Fruit fly (Drosophila melanogaster) whole organism, prepupa: ENCODE results near the gene CG13930.

ENCODE experiments used
- Blimp-1 ChIP-seq: fragments of 200-800 bp; sonication (Bioruptor generic); optimal IDR thresholded peaks from 3 replicates; lab custom pipeline; 2017; ENCODE audit warnings: missing biosample characterization, missing genetic modification characterization, mild to moderate bottlenecking, moderate library complexity, missing genetic modification reagents
- CG10631 ChIP-seq: fragments of 200-800 bp; sonication (Bioruptor generic); optimal IDR thresholded peaks from 2 replicates; lab custom pipeline; 2016; ENCODE audit warnings: missing biosample characterization, missing genetic modification characterization
- CG10669 ChIP-seq: fragments of 200-800 bp; sonication (Bioruptor generic); optimal IDR thresholded peaks from 3 replicates; lab custom pipeline; 2018; ENCODE audit warnings: missing biosample characterization, mild to moderate bottlenecking, missing genetic modification characterization, moderate library complexity
- CG11294 ChIP-seq: fragments of 200-800 bp; sonication (Bioruptor generic); IDR thresholded peaks from 2 replicates; pipeline ENCODE4 v1.3.6; 2022; ENCODE audit warnings: missing biosample characterization, missing genetic modification characterization
- CG11902 ChIP-seq: fragments of 200-800 bp; sonication (Bioruptor generic); optimal IDR thresholded peaks from 3 replicates; lab custom pipeline; 2016; ENCODE audit warnings: missing biosample characterization, missing genetic modification characterization
- CG1621 ChIP-seq: fragments of 200-800 bp; sonication (Bioruptor generic); optimal IDR thresholded peaks from 3 replicates; lab custom pipeline; 2018; ENCODE audit warnings: missing biosample characterization, mild to moderate bottlenecking, missing genetic modification characterization
- CG3032 ChIP-seq: fragments of 200-800 bp; optimal IDR thresholded peaks from 2 replicates; lab custom pipeline; 2019; ENCODE audit warnings: missing biosample characterization, mild to moderate bottlenecking, missing genetic modification characterization, moderate library complexity
- CG31627 ChIP-seq: fragments of 200-800 bp; sonication (Bioruptor generic); optimal IDR thresholded peaks from 3 replicates; lab custom pipeline; 2016; ENCODE audit warnings: missing biosample characterization, missing genetic modification characterization
- CG32006 ChIP-seq: fragments of 200-800 bp; sonication (Bioruptor generic); optimal IDR thresholded peaks from 3 replicates; lab custom pipeline; 2017; ENCODE audit warnings: missing biosample characterization, mild to moderate bottlenecking, missing genetic modification characterization
- CG4318 ChIP-seq: fragments of 200-800 bp; sonication (Bioruptor generic); optimal IDR thresholded peaks from 3 replicates; lab custom pipeline; 2017; ENCODE audit warnings: missing biosample characterization, mild to moderate bottlenecking, missing genetic modification characterization
- CG6163 ChIP-seq: fragments of 200-800 bp; sonication (Bioruptor generic); IDR thresholded peaks from 3 replicates; pipeline ENCODE4 v1.3.6; 2022; ENCODE audit warnings: missing biosample characterization, missing genetic modification characterization
- CG6276 ChIP-seq: fragments of 200-800 bp; sonication (Bioruptor generic); optimal IDR thresholded peaks from 2 replicates; lab custom pipeline; 2017; ENCODE audit warnings: missing biosample characterization, mild to moderate bottlenecking, missing genetic modification characterization
- CG6792 ChIP-seq: fragments of 200-800 bp; sonication (Bioruptor generic); optimal IDR thresholded peaks from 3 replicates; lab custom pipeline; 2016; ENCODE audit warnings: missing biosample characterization, missing genetic modification characterization
- CG6808 ChIP-seq: fragments of 200-800 bp; sonication (Bioruptor generic); optimal IDR thresholded peaks from 3 replicates; lab custom pipeline; 2017; ENCODE audit warnings: missing biosample characterization, missing genetic modification characterization, mild to moderate bottlenecking, moderate library complexity, missing genetic modification reagents
- CG7368 ChIP-seq: fragments of 200-800 bp; sonication (Bioruptor generic); optimal IDR thresholded peaks from 3 replicates; lab custom pipeline; 2016; ENCODE audit warnings: missing biosample characterization, missing genetic modification characterization
- CG8119 ChIP-seq: fragments of 200-800 bp; sonication (Bioruptor generic); IDR thresholded peaks from 3 replicates; pipeline ENCODE4 v1.3.6; 2022; ENCODE audit warnings: missing biosample characterization, missing genetic modification characterization
- CG9139 ChIP-seq: fragments of 200-800 bp; sonication (Bioruptor generic); optimal IDR thresholded peaks from 3 replicates; lab custom pipeline; 2017; ENCODE audit warnings: missing biosample characterization, mild to moderate bottlenecking, missing genetic modification characterization
- Eip75B ChIP-seq: fragments of 200-800 bp; sonication (Bioruptor generic); optimal IDR thresholded peaks from 3 replicates; lab custom pipeline; 2016; ENCODE audit warnings: missing biosample characterization, missing genetic modification characterization
- Eip78C ChIP-seq: fragments of 200-800 bp; sonication (Bioruptor generic); peaks from one replicate; lab custom pipeline; 2016; ENCODE audit warnings: missing biosample characterization, missing genetic modification characterization
- Eip93F ChIP-seq: fragments of 200-800 bp; sonication (Bioruptor generic); optimal IDR thresholded peaks from 2 replicates; lab custom pipeline; 2016; ENCODE audit warnings: missing biosample characterization, mild to moderate bottlenecking, missing genetic modification characterization
- Ets21C ChIP-seq: fragments of 200-800 bp; sonication (Bioruptor generic); optimal IDR thresholded peaks from 3 replicates; lab custom pipeline; 2016; ENCODE audit warnings: missing biosample characterization, missing genetic modification characterization
- Ets96B ChIP-seq: fragments of 200-800 bp; optimal IDR thresholded peaks from 2 replicates; lab custom pipeline; 2019; ENCODE audit warnings: missing biosample characterization, mild to moderate bottlenecking, missing genetic modification characterization, moderate library complexity
- Gug ChIP-seq: fragments of 200-800 bp; sonication (Bioruptor generic); IDR thresholded peaks from 2 replicates; pipeline ENCODE4 v1.3.6; 2022; ENCODE audit warnings: missing biosample characterization, missing genetic modification characterization
- Hr39 ChIP-seq: fragments of 200-800 bp; sonication (Bioruptor generic); optimal IDR thresholded peaks from 2 replicates; lab custom pipeline; 2016; ENCODE audit warnings: missing biosample characterization, missing genetic modification characterization
- Hr4 ChIP-seq: fragments of 200-800 bp; sonication (Bioruptor generic); optimal IDR thresholded peaks from 3 replicates; lab custom pipeline; 2016; ENCODE audit warnings: missing biosample characterization, missing genetic modification characterization
- Lpt ChIP-seq: fragments of 200-800 bp; sonication (Bioruptor generic); optimal IDR thresholded peaks from 3 replicates; lab custom pipeline; 2016; ENCODE audit warnings: missing biosample characterization, missing genetic modification characterization
- OdsH ChIP-seq: fragments of 200-800 bp; sonication (Bioruptor generic); optimal IDR thresholded peaks from 3 replicates; lab custom pipeline; 2016; ENCODE audit warnings: missing biosample characterization, missing genetic modification characterization
- Sox102F ChIP-seq: fragments of 200-800 bp; sonication (Bioruptor generic); optimal IDR thresholded peaks from 2 replicates; lab custom pipeline; 2016; ENCODE audit warnings: missing biosample characterization, mild to moderate bottlenecking, missing genetic modification characterization
- Sox15 ChIP-seq: fragments of 200-800 bp; sonication (Bioruptor generic); optimal IDR thresholded peaks from 3 replicates; lab custom pipeline; 2016; ENCODE audit warnings: missing biosample characterization, missing genetic modification characterization
- achi ChIP-seq: fragments of 200-800 bp; sonication (Bioruptor generic); optimal IDR thresholded peaks from 3 replicates; lab custom pipeline; 2016; ENCODE audit warnings: missing biosample characterization, missing genetic modification characterization
- acj6 ChIP-seq: fragments of 200-800 bp; sonication (Bioruptor generic); optimal IDR thresholded peaks from 3 replicates; lab custom pipeline; 2016; ENCODE audit warnings: missing biosample characterization, missing genetic modification characterization
- dsx ChIP-seq: fragments of 200-800 bp; optimal IDR thresholded peaks from 3 replicates; lab custom pipeline; 2019; ENCODE audit warnings: missing biosample characterization, mild to moderate bottlenecking, missing genetic modification characterization, moderate library complexity; ENCODE audit not compliant: poor library complexity, severe bottlenecking
- eg ChIP-seq: fragments of 200-800 bp; sonication (Bioruptor generic); IDR thresholded peaks from 3 replicates; pipeline ENCODE4 v1.3.6; 2022; ENCODE audit warnings: missing biosample characterization, missing genetic modification characterization
- esn ChIP-seq: fragments of 200-800 bp; sonication (Bioruptor generic); optimal IDR thresholded peaks from 2 replicates; lab custom pipeline; 2016; ENCODE audit warnings: missing biosample characterization, mild to moderate bottlenecking, missing genetic modification characterization, moderate library complexity
- fd85E ChIP-seq: fragments of 200-800 bp; sonication (Bioruptor generic); optimal IDR thresholded peaks from 3 replicates; lab custom pipeline; 2016; ENCODE audit warnings: missing biosample characterization, missing genetic modification characterization
- fkh ChIP-seq: fragments of 200-800 bp; sonication (Bioruptor generic); optimal IDR thresholded peaks from 3 replicates; lab custom pipeline; 2017; ENCODE audit warnings: missing biosample characterization, mild to moderate bottlenecking, missing genetic modification characterization, moderate library complexity
- lz ChIP-seq: fragments of 200-800 bp; sonication (Bioruptor generic); optimal IDR thresholded peaks from 3 replicates; lab custom pipeline; 2016; ENCODE audit warnings: missing biosample characterization, missing genetic modification characterization
- net ChIP-seq: fragments of 200-800 bp; sonication (Bioruptor generic); optimal IDR thresholded peaks from 3 replicates; lab custom pipeline; 2016; ENCODE audit warnings: missing biosample characterization, missing genetic modification characterization
- pdm3 ChIP-seq: fragments of 200-800 bp; sonication (Bioruptor generic); optimal IDR thresholded peaks from 3 replicates; lab custom pipeline; 2016; ENCODE audit warnings: missing biosample characterization, missing genetic modification characterization
- salr ChIP-seq, 2 experiments: fragments of 200-800 bp; sonication (Bioruptor generic); optimal IDR thresholded peaks; 3 replicates each; lab custom pipeline; 2016 to 2018; ENCODE audit warnings: missing biosample characterization in 2 of 2, missing genetic modification characterization in 2 of 2, mild to moderate bottlenecking in 1 of 2
- svp ChIP-seq: fragments of 200-800 bp; sonication (Bioruptor generic); peaks from one replicate; lab custom pipeline; 2016; ENCODE audit warnings: missing biosample characterization, missing genetic modification characterization
- topi ChIP-seq: fragments of 200-800 bp; sonication (Bioruptor generic); optimal IDR thresholded peaks from 3 replicates; lab custom pipeline; 2016; ENCODE audit warnings: missing biosample characterization, missing genetic modification characterization
- vri ChIP-seq: fragments of 200-800 bp; sonication (Bioruptor generic); optimal IDR thresholded peaks from 3 replicates; lab custom pipeline; 2016; ENCODE audit warnings: missing biosample characterization, mild to moderate bottlenecking, missing genetic modification characterization

CG13930 gene

dm6 chr3L:1663531-1663930 is 9.0 kb downstream of the CG13930 start:
- TF ChIP-seq vri (GFP tag; lab: Kevin White, UChicago) (no peak), Blimp-1 (GFP tag; lab: Kevin White, UChicago) (no peak), CG4318 (GFP tag; lab: Kevin White, UChicago) (no peak), acj6 (GFP tag; lab: Kevin White, UChicago) (no peak), net (GFP tag; lab: Kevin White, UChicago) (no peak), fkh (GFP tag; lab: Kevin White, UChicago) (no peak), pdm3 (GFP tag; lab: Kevin White, UChicago) (no peak), Sox15 (no peak), CG10631 (GFP tag; lab: Kevin White, UChicago) (no peak), esn (no peak), CG32006 (no peak), salr (GFP tag; optimal IDR thresholded peaks at IDR 0.05; lab: Kevin White, UChicago) (no peak), fd85E (no peak), eg (no peak), Sox102F (no peak), achi (GFP tag; lab: Kevin White, UChicago) (no peak)

dm6 chr3L:1661738-1662370 is 10.7 kb downstream of the CG13930 start:
- no peak for TF ChIP-seq vri (GFP tag; lab: Kevin White, UChicago)
- TF ChIP-seq topi (GFP tag; lab: Kevin White, UChicago) = no peak
- TF ChIP-seq fkh (GFP tag; lab: Kevin White, UChicago) = no peak
- TF ChIP-seq CG7368 (GFP tag; lab: Kevin White, UChicago) = peak; percentile 25
- no peak for TF ChIP-seq CG8119 (GFP tag; lab: Robert Waterston, UW)
- no peak for TF ChIP-seq CG10669 (GFP tag; lab: Kevin White, UChicago)

DNA sequence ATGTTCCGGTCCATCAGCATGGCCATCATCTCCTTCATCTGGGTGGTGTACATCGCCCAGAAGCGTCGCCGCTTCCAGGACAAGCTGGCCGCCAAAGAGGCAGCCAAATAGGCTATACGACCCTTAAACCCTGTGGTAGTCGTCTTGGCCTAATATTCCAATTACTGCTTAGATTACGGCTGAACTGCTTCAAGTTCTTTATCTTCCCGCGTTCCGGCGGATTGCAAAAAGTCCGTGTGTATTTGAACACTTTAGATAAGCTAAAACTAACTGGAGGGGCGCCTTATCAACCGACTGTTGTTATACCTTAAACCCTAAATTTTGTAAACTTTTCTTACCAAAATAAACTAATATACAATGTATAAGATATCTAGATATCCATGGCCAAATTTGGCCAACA is 18.8 kb downstream of the CG13930 start:
- TF ChIP-seq CG11294 (GFP tag; lab: Robert Waterston, UW) (no peak), OdsH (no peak), Ets96B (tag; lab: Kevin White, UChicago) (no peak), CG3032 (no peak), Ets21C (GFP tag; lab: Kevin White, UChicago) (no peak), dsx (GFP tag; lab: Kevin White, UChicago) (no peak), Gug (GFP tag; lab: Robert Waterston, UW) (no peak), Lpt (GFP tag; lab: Kevin White, UChicago) (no peak), CG6276 (GFP tag; lab: Kevin White, UChicago) (no peak), Eip93F (GFP tag; lab: Kevin White, UChicago) (no peak)
- TF ChIP-seq, all 60 proteins: peak for 0

- TF ChIP-seq CG4318 (GFP tag; lab: Kevin White, UChicago) (no peak), CG6792 (GFP tag; lab: Kevin White, UChicago) (no peak), CG31627 (GFP tag; lab: Kevin White, UChicago) (no peak), topi (GFP tag; lab: Kevin White, UChicago) (no peak), Hr4 (GFP tag; lab: Kevin White, UChicago) (no peak), Ets21C (GFP tag; lab: Kevin White, UChicago) (no peak), net (GFP tag; lab: Kevin White, UChicago) (peak; percentile 79), CG32006 (no peak), CG11294 (GFP tag; lab: Robert Waterston, UW) (no peak), Ets96B (tag; lab: Kevin White, UChicago) (no peak), CG6808 (GFP tag; lab: Kevin White, UChicago) (peak; percentile 83), CG11902 (GFP tag; lab: Kevin White, UChicago) (no peak), Sox102F (no peak), CG3032 (no peak), Eip75B (no peak), vri (GFP tag; lab: Kevin White, UChicago) (no peak), svp (GFP tag; lab: Kevin White, UChicago) (peak; percentile 94), dsx (GFP tag; lab: Kevin White, UChicago) (no peak), CG9139 (GFP tag; lab: Kevin White, UChicago) (peak; percentile 87), lz (GFP tag; lab: Kevin White, UChicago) (no peak), fkh (GFP tag; lab: Kevin White, UChicago) (no peak), CG6163 (peak; percentile 35; the same call in 1 of the 3 replicates), salr (GFP tag; optimal IDR thresholded peaks at IDR 0.05; lab: Kevin White, UChicago) (peak in 1 of 2 experiments; percentile 45), Eip78C (no peak), achi (GFP tag; lab: Kevin White, UChicago) (no peak), CG1621 (tag; lab: Kevin White, UChicago) (peak; percentile 80), Hr39 (GFP tag; lab: Kevin White, UChicago) (no peak), Eip93F (GFP tag; lab: Kevin White, UChicago) (no peak), Sox15 (no peak)
Measured at dm6 chr3L:1652700-1653200, 19.8 kb downstream of the CG13930 start, which contains the start of the genes CG7970 and Vta1. CG7970 (plus strand) TSS chr3L:1652750. Vta1 (minus strand) TSS chr3L:1652900.
